Worm (Caenorhabditis elegans) whole organism, late embryonic: Measurements from ENCODE around the gene C01G6.9.

ENCODE experiments used
- C38D4.7 ChIP-seq: fragments of 200-800 bp; sonication (Bioruptor generic); optimal IDR thresholded peaks from 2 replicates; lab custom pipeline; 2018; ENCODE audit warnings: mild to moderate bottlenecking, missing genetic modification characterization, moderate library complexity, missing compliant biosample characterization
- Y22D7AL.16 ChIP-seq: sonication (generic microtip); optimal IDR thresholded peaks from 2 replicates; lab custom pipeline; 2016; ENCODE audit warnings: missing genetic modification characterization, missing compliant biosample characterization
- ceh-22 ChIP-seq: sonication (generic microtip); optimal IDR thresholded peaks from 2 replicates; lab custom pipeline; 2017; ENCODE audit warnings: missing biosample characterization, missing genetic modification characterization
- ceh-9 ChIP-seq: sonication (generic microtip); optimal IDR thresholded peaks from 2 replicates; lab custom pipeline; 2016; ENCODE audit warnings: mild to moderate bottlenecking, missing genetic modification characterization, inconsistent platforms, missing compliant biosample characterization
- fax-1 ChIP-seq: sonication (generic microtip); optimal IDR thresholded peaks from 2 replicates; lab custom pipeline; 2016; ENCODE audit warnings: missing genotype, missing genetic modification characterization, missing compliant biosample characterization
- fkh-10 ChIP-seq: fragments of 150-350 bp; optimal IDR thresholded peaks from 2 replicates; lab custom pipeline; 2014; ENCODE audit warnings: missing biosample characterization, missing genetic modification reagents, missing genetic modification characterization
- gmeb-2 ChIP-seq: sonication (generic microtip); optimal IDR thresholded peaks from 2 replicates; lab custom pipeline; 2016; ENCODE audit warnings: missing genetic modification characterization, inconsistent platforms, missing compliant biosample characterization
- hlh-15 ChIP-seq: sonication (generic microtip); optimal IDR thresholded peaks from 2 replicates; lab custom pipeline; 2016; ENCODE audit warnings: missing genetic modification characterization, missing compliant biosample characterization
- pag-3 ChIP-seq: sonication (generic microtip); optimal IDR thresholded peaks from 2 replicates; lab custom pipeline; 2016; ENCODE audit warnings: missing compliant biosample characterization, missing genetic modification characterization, borderline replicate concordance
- pha-4 ChIP-seq: fragments of 150-350 bp; optimal IDR thresholded peaks from 2 replicates; lab custom pipeline; 2018; ENCODE audit warnings: missing biosample characterization, missing genetic modification reagents, missing genetic modification characterization

DNA sequence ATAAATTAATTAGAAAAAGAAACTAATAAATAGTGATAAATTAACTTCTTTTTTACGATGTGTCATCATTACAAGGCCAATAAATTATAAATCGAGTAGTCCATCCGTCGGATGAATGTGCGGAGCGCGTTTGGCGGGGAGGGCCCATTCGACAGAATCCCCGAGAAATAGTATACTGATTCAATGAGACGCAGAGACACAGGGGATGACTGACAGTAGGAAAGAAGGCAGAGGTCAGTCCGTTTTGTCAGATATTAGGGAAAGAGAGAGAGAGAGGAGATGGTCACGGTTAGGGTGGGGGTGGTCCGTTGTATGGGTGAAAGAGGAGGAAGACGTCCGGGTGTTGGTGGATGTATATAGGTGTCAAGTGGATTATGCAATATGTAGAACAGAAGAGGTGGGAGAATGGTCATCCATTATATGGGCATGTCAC is 13.0 kb upstream of the C01G6.9 start:
- TF ChIP-seq Y22D7AL.16 (tag; lab: Kevin White, UChicago) = no peak
- no peak for TF ChIP-seq ceh-22
- TF ChIP-seq pag-3 (tag; lab: Kevin White, UChicago) = no peak
- no peak for TF ChIP-seq hlh-15 (tag; lab: Kevin White, UChicago)
- no peak for TF ChIP-seq fax-1 (tag; lab: Kevin White, UChicago)
- TF ChIP-seq fkh-10 (GFP tag; lab: Kevin White, UChicago) = no peak
- no peak for TF ChIP-seq pha-4
- TF ChIP-seq C38D4.7 (GFP tag; lab: Kevin White, UChicago) = no peak
- no peak for TF ChIP-seq gmeb-2 (tag; lab: Kevin White, UChicago)
- TF ChIP-seq ceh-9 (tag; lab: Kevin White, UChicago) = no peak
